Worm (Caenorhabditis elegans) whole organism, early embryonic: ENCODE measurements around the gene M03B6.3.

ENCODE experiments used
- B0310.2 ChIP-seq: sonication (generic microtip); optimal IDR thresholded peaks from 2 replicates; lab custom pipeline; 2016; ENCODE audit warnings: mild to moderate bottlenecking, missing genetic modification characterization, missing compliant biosample characterization
- aly-1 ChIP-seq: sonication (generic microtip); optimal IDR thresholded peaks from 2 replicates; lab custom pipeline; 2016; ENCODE audit warnings: missing genetic modification characterization, missing compliant biosample characterization
- ama-1 ChIP-seq: fragments of 150-350 bp; optimal IDR thresholded peaks from 2 replicates; lab custom pipeline; 2014
- ceh-36 ChIP-seq: sonication (generic microtip); optimal IDR thresholded peaks from 2 replicates; lab custom pipeline; 2016; ENCODE audit warnings: missing genetic modification characterization, inconsistent platforms, missing compliant biosample characterization
- ets-7 ChIP-seq: sonication (generic microtip); optimal IDR thresholded peaks from 2 replicates; lab custom pipeline; 2016; ENCODE audit warnings: missing genotype, missing genetic modification characterization, missing compliant biosample characterization
- flt-1 ChIP-seq: fragments of 200-800 bp; sonication (Bioruptor generic); IDR thresholded peaks from 2 replicates; pipeline ENCODE4 v1.3.6; 2022; ENCODE audit warnings: missing genetic modification characterization, missing compliant biosample characterization
- hmbx-1 ChIP-seq: sonication (generic microtip); optimal IDR thresholded peaks from 2 replicates; lab custom pipeline; 2016; ENCODE audit warnings: mild to moderate bottlenecking, missing genetic modification characterization, missing compliant biosample characterization
- hnd-1 ChIP-seq: sonication (generic microtip); optimal IDR thresholded peaks from 2 replicates; lab custom pipeline; 2016; ENCODE audit warnings: missing genetic modification characterization, missing compliant biosample characterization
- pes-1 ChIP-seq: fragments of 200-800 bp; sonication (Bioruptor generic); IDR thresholded peaks from 2 replicates; pipeline ENCODE4 v1.3.6; 2022; ENCODE audit warnings: missing genetic modification reagents, missing genetic modification characterization, missing compliant biosample characterization
- scrt-1 ChIP-seq: fragments of 200-800 bp; sonication (Bioruptor generic); IDR thresholded peaks from 2 replicates; pipeline ENCODE4 v1.3.6; 2022; ENCODE audit warnings: missing genetic modification characterization, missing compliant biosample characterization
- sea-1 ChIP-seq: fragments of 200-800 bp; sonication (Bioruptor generic); conservative IDR thresholded peaks from 2 replicates; pipeline ENCODE4 v1.3.6; 2022; ENCODE audit warnings: missing genetic modification characterization, missing compliant biosample characterization
- tbx-11 ChIP-seq: fragments of 200-800 bp; sonication (Bioruptor generic); IDR thresholded peaks from 2 replicates; pipeline ENCODE4 v1.3.6; 2022; ENCODE audit warnings: missing genetic modification characterization, missing compliant biosample characterization
- tbx-37 ChIP-seq: fragments of 200-800 bp; sonication (Bioruptor generic); conservative IDR thresholded peaks from 2 replicates; pipeline ENCODE4 v1.3.6; 2022; ENCODE audit warnings: missing genetic modification reagents, missing genetic modification characterization, missing compliant biosample characterization
- tra-4 ChIP-seq: sonication (generic microtip); optimal IDR thresholded peaks from 2 replicates; lab custom pipeline; 2017; ENCODE audit warnings: missing genetic modification characterization, missing compliant biosample characterization

- no peak for TF ChIP-seq ama-1 (lab: Kevin White, UChicago)
- no peak for TF ChIP-seq tra-4 (tag; lab: Kevin White, UChicago)
- TF ChIP-seq hmbx-1: no peak
- TF ChIP-seq pes-1 (GFP tag; lab: Robert Waterston, UW): no peak
- TF ChIP-seq tbx-11 (GFP tag; lab: Robert Waterston, UW): no peak
- TF ChIP-seq hnd-1 (tag; lab: Kevin White, UChicago): no peak
- TF ChIP-seq ets-7: no peak
- no peak for TF ChIP-seq sea-1 (GFP tag; lab: Robert Waterston, UW)
- no peak for TF ChIP-seq scrt-1
- TF ChIP-seq B0310.2 (tag; lab: Kevin White, UChicago): no peak
- TF ChIP-seq aly-1 (tag; lab: Kevin White, UChicago): no peak
- no peak for TF ChIP-seq ceh-36 (tag; lab: Kevin White, UChicago)
- TF ChIP-seq flt-1 (GFP tag; lab: Robert Waterston, UW): no peak
- TF ChIP-seq tbx-37 (GFP tag; lab: Robert Waterston, UW): no peak
These were observed 36.0 kb upstream of the M03B6.3 start, which contains the start of gene sra-38 for ce11 chrX:13900047-13900446.
